Fruit fly (Drosophila melanogaster) whole organism, pupa: ENCODE measurements around the gene ssp5.

ENCODE experiments used
- CG34367 ChIP-seq: fragments of 200-800 bp; sonication (Bioruptor generic); optimal IDR thresholded peaks from 2 replicates; lab custom pipeline; 2018; ENCODE audit warnings: missing biosample characterization, mild to moderate bottlenecking, missing genetic modification characterization
- CG4496 ChIP-seq: fragments of 200-800 bp; sonication (Bioruptor generic); IDR thresholded peaks from 3 replicates; pipeline ENCODE4 v1.3.6; 2022; ENCODE audit warnings: missing biosample characterization, missing genetic modification characterization
- CG8159 ChIP-seq: fragments of 200-800 bp; sonication (Bioruptor generic); optimal IDR thresholded peaks from 3 replicates; lab custom pipeline; 2018; ENCODE audit warnings: missing biosample characterization, mild to moderate bottlenecking, missing genetic modification characterization, moderate library complexity
- rn ChIP-seq: fragments of 200-800 bp; sonication (Bioruptor generic); IDR thresholded peaks from 2 replicates; pipeline ENCODE4 v1.3.6; 2022; ENCODE audit warnings: missing biosample characterization, missing genetic modification characterization

ssp5 gene

DNA sequence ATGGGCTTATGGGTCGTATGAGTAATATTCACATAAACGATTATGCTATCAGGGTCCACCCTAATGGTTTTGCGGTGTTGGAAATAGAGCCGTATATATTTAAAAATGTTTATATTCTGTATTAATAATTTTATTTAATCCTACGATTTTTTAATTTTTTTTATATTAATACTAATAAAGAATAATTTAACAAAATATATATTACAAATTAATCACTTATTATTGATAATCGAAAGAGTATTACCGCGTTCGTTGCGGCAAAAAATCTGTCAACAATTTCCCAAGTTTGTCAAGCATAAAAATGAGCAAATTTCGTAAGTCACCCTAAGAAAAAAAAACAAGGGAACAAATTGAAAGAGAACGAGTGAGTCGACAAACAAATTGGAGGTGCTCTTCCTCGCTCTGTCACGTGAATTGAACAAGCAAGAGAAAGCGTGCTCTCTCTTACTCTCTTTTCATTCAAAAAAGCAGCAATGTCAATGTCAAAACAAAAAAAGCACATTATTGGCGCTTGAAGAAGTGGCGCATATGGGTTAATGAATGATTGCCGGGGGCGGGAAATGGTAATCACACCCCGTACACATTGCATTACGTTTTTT is 47.5 kb downstream of the ssp5 start:
- TF ChIP-seq CG34367 (tag; lab: Kevin White, UChicago) (no peak), CG8159 (tag; lab: Kevin White, UChicago) (peak; percentile 46)

DNA sequence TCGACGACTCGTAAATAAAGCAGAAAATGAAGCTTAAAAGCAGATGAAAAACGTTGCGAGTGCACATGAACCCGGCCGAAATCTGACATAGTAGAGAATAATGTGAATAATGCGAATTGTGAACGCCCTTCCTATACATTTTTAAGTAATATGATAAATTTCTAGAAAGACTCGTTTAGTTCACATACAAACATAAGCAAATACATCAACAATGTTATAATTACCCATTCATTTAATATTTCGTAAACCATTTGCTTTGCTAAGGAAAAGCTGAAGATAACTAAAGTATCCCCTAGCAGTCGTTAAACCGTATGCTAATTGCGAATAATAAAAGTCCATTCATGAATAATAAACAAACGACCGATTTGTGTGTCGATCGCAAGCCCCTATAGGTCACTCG is 50.6 kb downstream of the ssp5 start:
- TF ChIP-seq CG4496 (GFP tag; lab: Robert Waterston, UW) (0 out of 3 replicates have a peak, but pooled peaks have one; percentile 13), rn (no peak)
